Worm (Caenorhabditis elegans): ENCODE data around the gene srg-21.

DNA sequence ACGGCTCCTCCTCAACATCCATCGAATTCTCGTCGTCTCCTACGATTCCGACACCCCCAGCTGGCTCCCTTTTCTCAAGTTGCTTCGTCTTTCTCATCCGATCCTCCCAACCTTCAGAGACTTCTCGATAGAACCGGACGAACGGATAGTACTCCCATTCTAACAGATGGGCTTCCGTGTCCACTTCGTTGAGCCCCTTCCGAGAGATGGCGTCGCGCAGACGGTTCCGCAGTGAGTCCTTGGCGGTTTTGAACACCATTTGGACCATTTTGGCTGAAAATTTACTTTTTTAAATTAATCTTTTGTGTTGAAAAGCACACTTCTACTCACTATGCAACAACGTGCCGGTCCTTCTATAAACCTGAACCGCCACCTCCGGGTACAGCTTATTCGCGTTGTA is 37.5 kb downstream of the srg-21 start:
- no peak for TF ChIP-seq ets-7 (tag; optimal IDR thresholded peaks at IDR 0.05)
- no peak for TF ChIP-seq hnd-1 (tag; optimal IDR thresholded peaks at IDR 0.05)
- TF ChIP-seq sea-1 (GFP tag; conservative IDR thresholded peaks at IDR 0.05): no peak
- TF ChIP-seq flt-1 (GFP tag; IDR thresholded peaks at IDR 0.05): no peak
- TF ChIP-seq tbx-11 (GFP tag; IDR thresholded peaks at IDR 0.05): no peak
- TF ChIP-seq pes-1 (GFP tag; IDR thresholded peaks at IDR 0.05): no peak
- TF ChIP-seq ama-1 (optimal IDR thresholded peaks at IDR 0.05): no peak
- no peak for TF ChIP-seq ceh-36 (tag; optimal IDR thresholded peaks at IDR 0.05)
- no peak for TF ChIP-seq tbx-37 (GFP tag; conservative IDR thresholded peaks at IDR 0.05)
- no peak for TF ChIP-seq tra-4 (tag; optimal IDR thresholded peaks at IDR 0.05)
- no peak for TF ChIP-seq B0310.2 (tag; optimal IDR thresholded peaks at IDR 0.05)
